Worm (Caenorhabditis elegans) whole organism, L3 larva: ENCODE data around the gene mrpl-48.
A peak's percentile ranks its signal among the peaks of the same experiment; 100 is the strongest.

ENCODE experiments used
- R02D3.7 ChIP-seq: fragments of 150-350 bp; optimal IDR thresholded peaks from 2 replicates; lab custom pipeline; 2014; ENCODE audit warnings: missing biosample characterization, missing genetic modification characterization
- ZK546.5 ChIP-seq: sonication (generic microtip); optimal IDR thresholded peaks from 2 replicates; lab custom pipeline; 2017; ENCODE audit warnings: missing biosample characterization, missing genetic modification characterization
- aly-2 ChIP-seq: fragments of 150-350 bp; optimal IDR thresholded peaks from 2 replicates; lab custom pipeline; 2014; ENCODE audit warnings: missing biosample characterization, missing genetic modification characterization
- ama-1 ChIP-seq: fragments of 150-350 bp; optimal IDR thresholded peaks from 2 replicates; lab custom pipeline; 2018
- ceh-28 ChIP-seq: fragments of 150-350 bp; optimal IDR thresholded peaks from 2 replicates; lab custom pipeline; 2014; ENCODE audit warnings: missing biosample characterization, missing genetic modification reagents, missing genetic modification characterization
- ceh-9 ChIP-seq: sonication (generic microtip); optimal IDR thresholded peaks from 2 replicates; lab custom pipeline; 2018; ENCODE audit warnings: missing biosample characterization, missing genetic modification characterization
- daf-12 ChIP-seq: fragments of 150-350 bp; optimal IDR thresholded peaks from 2 replicates; lab custom pipeline; 2014; ENCODE audit warnings: missing biosample characterization, missing genetic modification reagents, missing genetic modification characterization
- egl-5 ChIP-seq: fragments of 150-350 bp; optimal IDR thresholded peaks from 2 replicates; lab custom pipeline; 2017; ENCODE audit warnings: missing biosample characterization, missing genetic modification reagents, missing genetic modification characterization, inconsistent platforms
- elt-2 ChIP-seq: sonication (generic microtip); optimal IDR thresholded peaks from 2 replicates; lab custom pipeline; 2016; ENCODE audit warnings: missing genetic modification reagents, mild to moderate bottlenecking, missing genetic modification characterization, missing compliant biosample characterization
- eor-1 ChIP-seq, 2 experiments: fragments of 150-350 bp; optimal IDR thresholded peaks; 2 replicates each; lab custom pipeline; 2014 to 2018; ENCODE audit warnings: missing biosample characterization in 2 of 2, missing genetic modification characterization in 2 of 2
- fkh-10 ChIP-seq: sonication (generic microtip); optimal IDR thresholded peaks from 2 replicates; lab custom pipeline; 2017; ENCODE audit warnings: missing biosample characterization, missing genetic modification reagents, missing genetic modification characterization
- fkh-2 ChIP-seq: fragments of 150-350 bp; optimal IDR thresholded peaks from 2 replicates; lab custom pipeline; 2014; ENCODE audit warnings: missing biosample characterization, missing genetic modification reagents, missing genetic modification characterization
- fos-1 ChIP-seq: fragments of 150-350 bp; optimal IDR thresholded peaks from 2 replicates; lab custom pipeline; 2014; ENCODE audit warnings: missing biosample characterization, missing genetic modification characterization
- hmg-11 ChIP-seq: sonication (generic microtip); optimal IDR thresholded peaks from 2 replicates; lab custom pipeline; 2016; ENCODE audit warnings: missing genetic modification characterization, missing compliant biosample characterization
- lin-15B ChIP-seq: fragments of 150-350 bp; optimal IDR thresholded peaks from 2 replicates; lab custom pipeline; 2014; ENCODE audit warnings: missing biosample characterization, missing genetic modification characterization
- lin-39 ChIP-seq: fragments of 150-350 bp; optimal IDR thresholded peaks from 2 replicates; lab custom pipeline; 2018; ENCODE audit warnings: missing biosample characterization, missing genetic modification reagents, missing genetic modification characterization
- mml-1 ChIP-seq: fragments of 150-350 bp; sonication (generic microtip); optimal IDR thresholded peaks from 3 replicates; lab custom pipeline; 2014; ENCODE audit warnings: missing biosample characterization, missing genetic modification characterization
- nfya-1 ChIP-seq: sonication (generic microtip); optimal IDR thresholded peaks from 2 replicates; lab custom pipeline; 2017; ENCODE audit warnings: missing genetic modification characterization, mild to moderate bottlenecking, missing compliant biosample characterization, antibody characterized with exemption, moderate library complexity; ENCODE audit not compliant: insufficient read depth
- nhr-23 ChIP-seq: fragments of 150-350 bp; optimal IDR thresholded peaks from 2 replicates; lab custom pipeline; 2014; ENCODE audit warnings: missing biosample characterization, missing genetic modification reagents, missing genetic modification characterization
- nhr-28 ChIP-seq: fragments of 150-350 bp; optimal IDR thresholded peaks from 2 replicates; lab custom pipeline; 2014; ENCODE audit warnings: missing biosample characterization, missing genetic modification characterization
- nhr-76 ChIP-seq: fragments of 150-350 bp; sonication (generic microtip); optimal IDR thresholded peaks from 5 replicates; lab custom pipeline; 2014; ENCODE audit warnings: missing biosample characterization, missing genetic modification characterization
- nhr-77 ChIP-seq: fragments of 150-350 bp; optimal IDR thresholded peaks from 2 replicates; lab custom pipeline; 2014; ENCODE audit warnings: missing biosample characterization, missing genetic modification characterization
- pha-4 ChIP-seq: fragments of 150-350 bp; optimal IDR thresholded peaks from 2 replicates; lab custom pipeline; 2014; ENCODE audit warnings: missing biosample characterization, missing genetic modification reagents, missing genetic modification characterization
- pqm-1 ChIP-seq: fragments of 150-350 bp; optimal IDR thresholded peaks from 2 replicates; lab custom pipeline; 2017; ENCODE audit warnings: missing biosample characterization, missing genetic modification characterization, inconsistent platforms
- sea-2 ChIP-seq: fragments of 150-350 bp; sonication (generic microtip); optimal IDR thresholded peaks from 4 replicates; lab custom pipeline; 2014; ENCODE audit warnings: missing biosample characterization, missing genetic modification reagents, missing genetic modification characterization
- skn-1 ChIP-seq: fragments of 150-350 bp; optimal IDR thresholded peaks from 2 replicates; lab custom pipeline; 2014; ENCODE audit warnings: missing biosample characterization, missing genetic modification characterization
- snpc-4 ChIP-seq: fragments of 150-350 bp; optimal IDR thresholded peaks from 2 replicates; lab custom pipeline; 2014; ENCODE audit warnings: missing biosample characterization, missing genetic modification characterization
- tbx-2 ChIP-seq: sonication (generic microtip); optimal IDR thresholded peaks from 2 replicates; lab custom pipeline; 2016; ENCODE audit warnings: mild to moderate bottlenecking, missing genetic modification characterization, missing compliant biosample characterization
- unc-39 ChIP-seq: sonication (generic microtip); optimal IDR thresholded peaks from 4 replicates; lab custom pipeline; 2017; ENCODE audit warnings: missing biosample characterization, missing genetic modification characterization
- ztf-11 ChIP-seq: fragments of 150-350 bp; optimal IDR thresholded peaks from 2 replicates; lab custom pipeline; 2014; ENCODE audit warnings: missing biosample characterization, missing genetic modification characterization
- ztf-4 ChIP-seq: fragments of 150-350 bp; optimal IDR thresholded peaks from 2 replicates; lab custom pipeline; 2014; ENCODE audit warnings: missing biosample characterization, missing genetic modification characterization

The mrpl-48 gene

ce11 chrV:5580517-5580916 is 13.0 kb upstream of the mrpl-48 start (continued):
- TF ChIP-seq elt-2 (tag; lab: Kevin White, UChicago) (peak; percentile 30), skn-1 (tag; lab: Kevin White, UChicago) (no peak), ceh-9 (tag; lab: Kevin White, UChicago) (no peak), fos-1 (tag; lab: Kevin White, UChicago) (no peak), ZK546.5 (no peak), ztf-11 (tag; lab: Kevin White, UChicago) (no peak), eor-1 (tag; optimal IDR thresholded peaks at IDR 0.05; lab: Kevin White, UChicago) (no peak)

ce11 chrV:5581312-5581711 is 12.2 kb upstream of the mrpl-48 start, which contains the start of gene klc-2:
Gene klc-2 (minus strand): TSS chrV:5581412.
- TF ChIP-seq pqm-1 (tag; lab: Kevin White, UChicago) (no peak), fkh-10 (GFP tag; lab: Kevin White, UChicago) (no peak), mml-1 (tag; lab: Kevin White, UChicago) (no peak), tbx-2 (tag; lab: Kevin White, UChicago) (no peak), skn-1 (tag; lab: Kevin White, UChicago) (no peak), fos-1 (tag; lab: Kevin White, UChicago) (no peak), nhr-23 (no peak), ztf-11 (tag; lab: Kevin White, UChicago) (no peak), ztf-4 (tag; lab: Kevin White, UChicago) (no peak), ceh-9 (tag; lab: Kevin White, UChicago) (no peak), ceh-28 (tag; lab: Kevin White, UChicago) (no peak)
- TF ChIP-seq, all 47 proteins: peak for 0

- peak; percentile 16 for TF ChIP-seq hmg-11 (tag; lab: Kevin White, UChicago)
- peak; percentile 48 for TF ChIP-seq nfya-1
- TF ChIP-seq fkh-2 (tag; lab: Kevin White, UChicago) = no peak
- no peak for TF ChIP-seq R02D3.7 (tag; lab: Kevin White, UChicago)
Observed at ce11 chrV:5582308-5582707, 11.2 kb upstream of the mrpl-48 start.

ce11 chrV:5582860-5583259 is 10.6 kb upstream of the mrpl-48 start:
- peak; percentile 71 for TF ChIP-seq lin-39 (tag; lab: Kevin White, UChicago)
- peak; percentile 9 for TF ChIP-seq nfya-1
- no peak for TF ChIP-seq daf-12 (tag; lab: Kevin White, UChicago)
- TF ChIP-seq ama-1 (lab: Kevin White, UChicago) = peak; percentile 46

ce11 chrV:5584293-5584776 is 9.2 kb upstream of the mrpl-48 start, which contains the start of gene pas-6:
Gene pas-6 (minus strand): TSS chrV:5584343.
- TF ChIP-seq sea-2 (GFP tag; lab: Kevin White, UChicago) (no peak), fkh-2 (tag; lab: Kevin White, UChicago) (no peak), lin-15B (tag; lab: Kevin White, UChicago) (peak; percentile 29), pha-4 (tag; lab: Kevin White, UChicago) (peak; percentile 46), nhr-76 (tag; lab: Kevin White, UChicago) (no peak), ceh-9 (tag; lab: Kevin White, UChicago) (no peak), aly-2 (no peak), snpc-4 (tag; lab: Kevin White, UChicago) (peak; percentile 15), nhr-28 (no peak), hmg-11 (tag; lab: Kevin White, UChicago) (no peak), lin-39 (tag; lab: Kevin White, UChicago) (no peak), nfya-1 (peak; percentile 79), egl-5 (peak; percentile 23), nhr-23 (no peak), skn-1 (tag; lab: Kevin White, UChicago) (peak; percentile 72), ZK546.5 (no peak), nhr-77 (tag; lab: Kevin White, UChicago) (no peak)

DNA sequence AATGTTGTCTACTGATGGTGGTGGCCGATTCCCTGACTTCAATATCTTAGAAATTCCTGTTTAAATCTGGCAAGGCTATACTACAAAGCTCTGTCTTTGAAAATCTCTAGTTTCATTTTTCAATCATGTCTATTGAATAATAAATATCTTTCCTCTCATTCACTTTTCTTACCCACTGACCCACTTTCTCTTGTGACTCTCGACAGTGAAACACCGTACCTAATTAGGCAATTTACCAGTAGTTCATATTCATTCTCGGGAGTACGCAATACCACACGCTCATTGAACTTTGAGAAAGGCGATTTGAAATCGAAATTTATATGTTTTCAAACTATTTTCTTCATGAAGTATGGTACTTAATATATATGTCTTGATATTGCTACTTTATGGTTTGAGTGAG is 8.7 kb upstream of the mrpl-48 start, which contains the start of gene CD4.11:
Gene CD4.11 (plus strand): TSS at position 301 of the 400 bp plus-strand sequence.
- TF ChIP-seq snpc-4 (tag; lab: Kevin White, UChicago) = no peak
- TF ChIP-seq unc-39 (tag; lab: Kevin White, UChicago) = no peak
- TF ChIP-seq hmg-11 (tag; lab: Kevin White, UChicago) = no peak
- no peak for TF ChIP-seq daf-12 (tag; lab: Kevin White, UChicago)
- TF ChIP-seq lin-39 (tag; lab: Kevin White, UChicago) = no peak
- no peak for TF ChIP-seq nhr-28
